Worm (Caenorhabditis elegans): ENCODE data around the gene chil-15.

Gene chil-15

DNA sequence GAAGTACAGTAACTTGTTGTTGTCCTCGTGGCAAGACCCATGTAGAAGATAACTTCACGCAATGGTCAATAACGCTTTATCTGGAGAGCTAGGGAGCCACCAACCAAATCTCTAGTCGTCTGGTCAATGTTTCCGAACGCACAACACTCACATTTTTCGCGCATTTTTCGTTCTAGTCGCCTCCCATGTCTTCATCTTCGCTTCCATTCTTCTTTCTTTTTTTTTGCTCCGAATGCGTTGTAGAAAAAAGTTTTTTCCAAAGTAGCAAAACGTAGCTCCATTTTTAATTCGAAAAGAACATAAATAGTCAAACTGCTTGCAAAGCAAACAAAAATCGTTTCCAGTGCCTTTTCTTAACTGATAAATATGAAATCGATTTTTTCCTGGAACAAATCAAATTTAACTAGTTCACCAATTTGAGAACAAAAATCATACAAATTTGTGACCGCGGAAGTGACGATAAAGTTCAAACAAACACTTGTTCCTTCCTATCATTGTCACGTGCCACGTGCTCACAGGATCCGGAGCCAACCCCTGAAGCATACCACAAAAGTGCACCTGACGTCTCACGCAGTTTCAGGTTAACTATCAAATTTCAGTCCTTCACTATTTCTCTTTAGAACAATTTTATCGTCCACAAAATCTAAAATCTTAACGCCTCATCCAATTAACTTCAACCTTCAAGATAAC lies 24.4 kb downstream of the chil-15 start:
- no peak for TF ChIP-seq cog-1 (tag; optimal IDR thresholded peaks at IDR 0.05)
- TF ChIP-seq ztf-23 (GFP tag; IDR thresholded peaks at IDR 0.05) = no peak
- no peak for TF ChIP-seq ref-1 (GFP tag; conservative IDR thresholded peaks at IDR 0.05)
- no peak for TF ChIP-seq tab-1 (GFP tag; IDR thresholded peaks at IDR 0.05)
- TF ChIP-seq flt-1 (GFP tag; IDR thresholded peaks at IDR 0.05) = no peak

DNA sequence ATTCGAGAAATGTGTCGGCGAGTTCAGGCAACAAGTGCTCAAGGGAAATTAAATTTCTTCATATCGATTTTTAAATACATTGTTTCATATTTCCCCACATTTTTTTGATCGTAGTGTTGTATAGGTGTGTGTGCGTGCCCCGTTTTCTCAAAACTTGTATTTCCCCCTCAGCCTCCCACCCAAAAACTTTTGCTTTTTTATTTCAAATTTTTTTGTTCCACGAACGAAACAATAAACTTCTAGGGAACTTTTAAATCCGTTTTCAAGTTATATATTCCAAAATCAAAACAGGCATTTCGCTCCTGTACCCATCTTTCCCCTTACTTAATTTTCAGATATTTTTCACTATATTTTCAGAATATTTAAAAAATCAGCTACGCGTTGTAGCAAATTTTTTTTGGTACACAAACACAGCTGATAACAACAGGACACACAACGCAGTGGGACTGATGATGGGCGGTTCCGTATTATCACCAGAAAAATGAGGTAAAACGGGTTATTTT lies 25.3 kb downstream of the chil-15 start, which contains the start of the genes M176.4 and M176.16:
Gene M176.4, plus strand, starts transcription at position 301 of the 503 bp plus-strand sequence.
Gene M176.16, plus strand, starts transcription at position 453 of the 503 bp plus-strand sequence.
- TF ChIP-seq ref-1 (GFP tag; conservative IDR thresholded peaks at IDR 0.05) = no peak
- TF ChIP-seq ztf-29 (GFP tag; IDR thresholded peaks at IDR 0.05) = no peak
- no peak for TF ChIP-seq T22C8.4 (GFP tag; IDR thresholded peaks at IDR 0.05)
- no peak for TF ChIP-seq ztf-23 (GFP tag; IDR thresholded peaks at IDR 0.05)
- no peak for TF ChIP-seq cog-1 (tag; optimal IDR thresholded peaks at IDR 0.05)
- no peak for TF ChIP-seq tab-1 (GFP tag; IDR thresholded peaks at IDR 0.05)
- TF ChIP-seq med-1 (GFP tag; optimal IDR thresholded peaks at IDR 0.05; ENCODE audit: insufficient read depth) = no peak
- no peak for TF ChIP-seq flt-1 (GFP tag; IDR thresholded peaks at IDR 0.05)
- TF ChIP-seq klf-2 (GFP tag; conservative IDR thresholded peaks at IDR 0.05) = no peak

ce11 chrII:9416381-9417276 lies 26.8 kb downstream of the chil-15 start, which contains the start of the genes gss-1 and chch-3:
Gene gss-1 (minus strand): TSS chrII:9416431.
Gene chch-3 (plus strand): TSS chrII:9417013.
- TF ChIP-seq cog-1 (tag; optimal IDR thresholded peaks at IDR 0.05) (peak; percentile 31), ref-1 (GFP tag; conservative IDR thresholded peaks at IDR 0.05) (no peak)

- TF ChIP-seq ref-1 (GFP tag; conservative IDR thresholded peaks at IDR 0.05) (no peak), flt-1 (GFP tag; IDR thresholded peaks at IDR 0.05) (no peak), ztf-29 (GFP tag; IDR thresholded peaks at IDR 0.05) (no peak), T22C8.4 (GFP tag; IDR thresholded peaks at IDR 0.05) (no peak), klf-2 (GFP tag; conservative IDR thresholded peaks at IDR 0.05) (no peak)
Observed at ce11 chrII:9412086-9412608, 31.3 kb downstream of the chil-15 start, which contains the start of gene arrd-3. Gene arrd-3 (plus strand): TSS chrII:9412558.

DNA sequence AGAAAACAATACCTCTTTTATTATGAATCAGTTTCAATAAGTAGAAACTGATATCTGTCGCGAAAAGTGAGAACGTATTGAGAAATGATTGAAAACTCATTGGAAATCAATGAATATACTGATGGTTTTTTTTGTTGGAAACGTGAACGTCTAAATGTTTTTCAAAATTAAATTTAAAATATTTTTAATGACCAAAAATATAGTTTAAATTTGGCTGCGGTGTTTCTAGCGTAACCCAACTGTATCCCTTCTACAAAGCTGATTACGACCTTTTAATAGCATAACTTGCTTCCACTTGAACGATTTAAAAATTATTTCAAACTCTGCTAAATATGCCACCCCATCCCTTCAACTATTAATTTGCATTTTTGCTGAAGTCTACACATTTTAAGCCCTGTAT lies 31.9 kb downstream of the chil-15 start, which contains the start of gene M176.9:
Gene M176.9, minus strand, starts transcription at position 101 of the 400 bp plus-strand sequence.
- TF ChIP-seq ztf-23 (GFP tag; IDR thresholded peaks at IDR 0.05) = no peak
- TF ChIP-seq klf-2 (GFP tag; conservative IDR thresholded peaks at IDR 0.05) = no peak
- TF ChIP-seq cog-1 (tag; optimal IDR thresholded peaks at IDR 0.05) = no peak
- TF ChIP-seq ref-1 (GFP tag; conservative IDR thresholded peaks at IDR 0.05) = no peak
- no peak for TF ChIP-seq ztf-29 (GFP tag; IDR thresholded peaks at IDR 0.05)
- no peak for TF ChIP-seq tab-1 (GFP tag; IDR thresholded peaks at IDR 0.05)
- no peak for TF ChIP-seq med-1 (GFP tag; optimal IDR thresholded peaks at IDR 0.05; ENCODE audit: insufficient read depth)
- no peak for TF ChIP-seq T22C8.4 (GFP tag; IDR thresholded peaks at IDR 0.05)
- no peak for TF ChIP-seq flt-1 (GFP tag; IDR thresholded peaks at IDR 0.05)

ce11 chrII:9407469-9407868 lies 36.0 kb downstream of the chil-15 start, which contains the start of gene arrd-2:
Gene arrd-2 (plus strand): TSS chrII:9407769.
- TF ChIP-seq med-1 (GFP tag; optimal IDR thresholded peaks at IDR 0.05; ENCODE audit: insufficient read depth) (no peak), ztf-29 (GFP tag; IDR thresholded peaks at IDR 0.05) (no peak), cog-1 (tag; optimal IDR thresholded peaks at IDR 0.05) (no peak)

ce11 chrII:9407020-9407419 lies 36.4 kb downstream of the chil-15 start, which contains the start of gene mpz-6:
Gene mpz-6 (minus strand): TSS chrII:9407120.
- TF ChIP-seq T22C8.4 (GFP tag; IDR thresholded peaks at IDR 0.05) (no peak), cog-1 (tag; optimal IDR thresholded peaks at IDR 0.05) (no peak), med-1 (GFP tag; optimal IDR thresholded peaks at IDR 0.05; ENCODE audit: insufficient read depth) (no peak), ztf-23 (GFP tag; IDR thresholded peaks at IDR 0.05) (no peak), ref-1 (GFP tag; conservative IDR thresholded peaks at IDR 0.05) (no peak), ztf-29 (GFP tag; IDR thresholded peaks at IDR 0.05) (no peak), flt-1 (GFP tag; IDR thresholded peaks at IDR 0.05) (no peak), tab-1 (GFP tag; IDR thresholded peaks at IDR 0.05) (no peak), klf-2 (GFP tag; conservative IDR thresholded peaks at IDR 0.05) (no peak)

ce11 chrII:9403846-9404245 lies 39.6 kb downstream of the chil-15 start, which contains the start of gene Y51B9A.5:
Gene Y51B9A.5 (plus strand): TSS chrII:9404146.
- no peak for TF ChIP-seq cog-1 (tag; optimal IDR thresholded peaks at IDR 0.05)
- no peak for TF ChIP-seq ztf-29 (GFP tag; IDR thresholded peaks at IDR 0.05)
- TF ChIP-seq T22C8.4 (GFP tag; IDR thresholded peaks at IDR 0.05) = no peak
- TF ChIP-seq flt-1 (GFP tag; IDR thresholded peaks at IDR 0.05) = no peak
- no peak for TF ChIP-seq tab-1 (GFP tag; IDR thresholded peaks at IDR 0.05)
- no peak for TF ChIP-seq klf-2 (GFP tag; conservative IDR thresholded peaks at IDR 0.05)
- no peak for TF ChIP-seq med-1 (GFP tag; optimal IDR thresholded peaks at IDR 0.05; ENCODE audit: insufficient read depth)
- no peak for TF ChIP-seq ztf-23 (GFP tag; IDR thresholded peaks at IDR 0.05)
- no peak for TF ChIP-seq ref-1 (GFP tag; conservative IDR thresholded peaks at IDR 0.05)

DNA sequence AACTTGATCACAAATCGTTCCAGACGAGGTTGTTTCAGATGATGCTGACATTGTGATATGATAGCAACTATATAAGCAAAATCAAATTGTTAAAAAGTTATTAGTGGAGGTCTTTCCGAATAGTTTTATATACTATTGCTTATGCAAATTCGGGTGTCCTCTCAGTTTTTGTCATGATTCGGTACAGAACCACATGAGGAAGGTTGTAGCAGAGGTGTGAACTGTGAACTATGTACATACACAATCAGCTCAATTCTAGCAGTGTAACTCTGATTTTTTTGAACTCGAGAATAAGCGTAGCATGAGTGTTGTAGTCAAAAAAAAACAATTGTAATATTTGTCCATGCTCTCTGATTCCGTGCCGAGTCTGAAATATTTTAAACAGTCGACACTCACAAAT lies 40.3 kb downstream of the chil-15 start, which contains the start of gene Y51B9A.6:
Gene Y51B9A.6, minus strand, starts transcription at position 101 of the 400 bp plus-strand sequence.
- TF ChIP-seq klf-2 (GFP tag; conservative IDR thresholded peaks at IDR 0.05) (no peak), flt-1 (GFP tag; IDR thresholded peaks at IDR 0.05) (no peak), ref-1 (GFP tag; conservative IDR thresholded peaks at IDR 0.05) (no peak), T22C8.4 (GFP tag; IDR thresholded peaks at IDR 0.05) (no peak), cog-1 (tag; optimal IDR thresholded peaks at IDR 0.05) (no peak)

Data from whole organism, midembryonic.